Fruit fly (Drosophila melanogaster) whole organism, embryonic: ENCODE measurements around the gene CG42404.

ENCODE experiments used
- Antp ChIP-seq: fragments of 200-800 bp; sonication (Bioruptor generic); optimal IDR thresholded peaks from 3 replicates; lab custom pipeline; 2016; ENCODE audit warnings: missing biosample characterization, missing genetic modification characterization
- Asciz ChIP-seq: fragments of 200-800 bp; sonication (Bioruptor generic); optimal IDR thresholded peaks from 2 replicates; lab custom pipeline; 2017; ENCODE audit warnings: missing biosample characterization, mild to moderate bottlenecking, missing genetic modification characterization, missing genetic modification reagents
- CG10654 ChIP-seq: fragments of 200-800 bp; sonication (Bioruptor generic); optimal IDR thresholded peaks from 2 replicates; lab custom pipeline; 2016; ENCODE audit warnings: missing biosample characterization, missing genetic modification characterization
- CG10979 ChIP-seq: fragments of 200-800 bp; sonication (Bioruptor generic); optimal IDR thresholded peaks from 2 replicates; lab custom pipeline; 2018; ENCODE audit warnings: missing biosample characterization, mild to moderate bottlenecking, missing genetic modification characterization, moderate library complexity
- CG11504 ChIP-seq: fragments of 200-800 bp; sonication (Bioruptor generic); optimal IDR thresholded peaks from 3 replicates; lab custom pipeline; 2019; ENCODE audit warnings: missing biosample characterization, mild to moderate bottlenecking, missing genetic modification characterization, moderate library complexity
- CG13287 ChIP-seq: fragments of 200-800 bp; sonication (Bioruptor generic); IDR thresholded peaks from 2 replicates; pipeline ENCODE4 v1.3.6; 2022; ENCODE audit warnings: missing biosample characterization, missing genetic modification characterization; ENCODE audit not compliant: partially characterized antibody
- CG15269 ChIP-seq: fragments of 200-800 bp; sonication (Bioruptor generic); optimal IDR thresholded peaks from 2 replicates; lab custom pipeline; 2018; ENCODE audit warnings: missing biosample characterization, mild to moderate bottlenecking, missing genetic modification characterization, moderate library complexity
- CG1603 ChIP-seq: fragments of 200-800 bp; sonication (Bioruptor generic); optimal IDR thresholded peaks from 2 replicates; lab custom pipeline; 2019; ENCODE audit warnings: missing biosample characterization, mild to moderate bottlenecking, missing genetic modification characterization, moderate library complexity
- CG31388 ChIP-seq: fragments of 200-800 bp; sonication (Bioruptor generic); optimal IDR thresholded peaks from 2 replicates; lab custom pipeline; 2016; ENCODE audit warnings: missing biosample characterization, missing genetic modification characterization
- CG32532 ChIP-seq: fragments of 200-800 bp; sonication (Bioruptor generic); IDR thresholded peaks from 2 replicates; pipeline ENCODE4 v1.3.6; 2022; ENCODE audit warnings: missing biosample characterization, missing genetic modification characterization
- CG3407 ChIP-seq: fragments of 200-800 bp; sonication (Bioruptor generic); optimal IDR thresholded peaks from 2 replicates; lab custom pipeline; 2018; ENCODE audit warnings: missing biosample characterization, mild to moderate bottlenecking, missing genetic modification characterization
- CG4404 ChIP-seq: fragments of 200-800 bp; sonication (Bioruptor generic); IDR thresholded peaks from 2 replicates; pipeline ENCODE4 v1.3.6; 2022; ENCODE audit warnings: missing biosample characterization, missing genetic modification characterization
- CG5245 ChIP-seq: fragments of 200-800 bp; sonication (Bioruptor generic); optimal IDR thresholded peaks from 3 replicates; lab custom pipeline; 2016; ENCODE audit warnings: missing biosample characterization, missing genetic modification characterization
- CG5953 ChIP-seq: fragments of 200-800 bp; sonication (Bioruptor generic); IDR thresholded peaks from 2 replicates; pipeline ENCODE4 v1.3.6; 2022; ENCODE audit warnings: missing biosample characterization, missing genetic modification characterization
- CG6813 ChIP-seq: fragments of 200-800 bp; sonication (Bioruptor generic); optimal IDR thresholded peaks from 2 replicates; lab custom pipeline; 2017; ENCODE audit warnings: missing biosample characterization, missing genetic modification characterization, mild to moderate bottlenecking, moderate library complexity, missing genetic modification reagents
- CG7745 ChIP-seq: fragments of 200-800 bp; sonication (Bioruptor generic); optimal IDR thresholded peaks from 2 replicates; lab custom pipeline; 2018; ENCODE audit warnings: missing biosample characterization, mild to moderate bottlenecking, missing genetic modification characterization, moderate library complexity
- CG9215 ChIP-seq: fragments of 200-800 bp; sonication (Bioruptor generic); IDR thresholded peaks from 2 replicates; pipeline ENCODE4 v1.3.6; 2022; ENCODE audit warnings: missing biosample characterization, missing genetic modification characterization
- Dad ChIP-seq: fragments of 200-800 bp; sonication (Bioruptor generic); optimal IDR thresholded peaks from 3 replicates; lab custom pipeline; 2016; ENCODE audit warnings: missing biosample characterization, missing genetic modification characterization
- Dfd ChIP-seq, 2 experiments: fragments of >200 bp; optimal IDR thresholded peaks; 2 replicates each; lab custom pipeline; 2017; ENCODE audit warnings: missing biosample characterization in 2 of 2, missing genetic modification characterization in 2 of 2
- Ptx1 ChIP-seq: fragments of 200-800 bp; sonication (Bioruptor generic); IDR thresholded peaks from 2 replicates; pipeline ENCODE4 v1.3.6; 2022; ENCODE audit warnings: missing biosample characterization, missing genetic modification characterization
- Spps ChIP-seq: fragments of 200-800 bp; sonication (Bioruptor generic); optimal IDR thresholded peaks from 2 replicates; lab custom pipeline; 2018; ENCODE audit warnings: missing biosample characterization, mild to moderate bottlenecking, missing genetic modification characterization
- Vsx1 ChIP-seq: fragments of 200-800 bp; sonication (Bioruptor generic); optimal IDR thresholded peaks from 2 replicates; lab custom pipeline; 2017; ENCODE audit warnings: missing biosample characterization, mild to moderate bottlenecking, missing genetic modification characterization, missing genetic modification reagents
- ac ChIP-seq: fragments of 200-800 bp; sonication (Bioruptor generic); optimal IDR thresholded peaks from 3 replicates; lab custom pipeline; 2017; ENCODE audit warnings: missing biosample characterization, mild to moderate bottlenecking, missing genetic modification characterization
- ato ChIP-seq: fragments of 200-800 bp; sonication (Bioruptor generic); IDR thresholded peaks from 2 replicates; pipeline ENCODE4 v1.3.6; 2022; ENCODE audit warnings: missing biosample characterization, missing genetic modification characterization; ENCODE audit not compliant: partially characterized antibody
- bcd ChIP-seq: fragments of 200-800 bp; sonication (Bioruptor generic); optimal IDR thresholded peaks from 2 replicates; lab custom pipeline; 2017; ENCODE audit warnings: missing biosample characterization, mild to moderate bottlenecking, missing genetic modification characterization
- bsh ChIP-seq, 2 experiments: fragments of 200-800 bp; sonication (Bioruptor generic); optimal IDR thresholded peaks; 2 replicates each; lab custom pipeline; 2017 to 2018; ENCODE audit warnings: mild to moderate bottlenecking in 2 of 2, missing biosample characterization in 2 of 2, missing genetic modification characterization in 2 of 2, moderate library complexity in 1 of 2
- eve ChIP-seq, 2 experiments: fragments of >200 bp; optimal IDR thresholded peaks; 2 replicates each; lab custom pipeline; 2017; ENCODE audit warnings: missing biosample characterization in 2 of 2, missing genetic modification characterization in 2 of 2
- ewg ChIP-seq: fragments of 200-800 bp; sonication (Bioruptor generic); optimal IDR thresholded peaks from 3 replicates; lab custom pipeline; 2017; ENCODE audit warnings: mild to moderate bottlenecking, missing biosample characterization, missing genetic modification reagents, missing genetic modification characterization
- exex ChIP-seq: fragments of 200-800 bp; sonication (Bioruptor generic); optimal IDR thresholded peaks from 4 replicates; lab custom pipeline; 2018; ENCODE audit warnings: missing biosample characterization, mild to moderate bottlenecking, missing genetic modification characterization, moderate library complexity
- jigr1 ChIP-seq: fragments of 200-800 bp; sonication (Bioruptor generic); IDR thresholded peaks from 3 replicates; pipeline ENCODE4 v1.3.6; 2022; ENCODE audit warnings: missing biosample characterization, missing genetic modification characterization
- repo ChIP-seq: fragments of 200-800 bp; sonication (Bioruptor generic); optimal IDR thresholded peaks from 2 replicates; lab custom pipeline; 2016; ENCODE audit warnings: missing biosample characterization, missing genetic modification characterization
- row ChIP-seq: fragments of 200-800 bp; sonication (Bioruptor generic); IDR thresholded peaks from 3 replicates; pipeline ENCODE4 v1.3.6; 2022; ENCODE audit warnings: missing biosample characterization, missing genetic modification characterization
- sc ChIP-seq, 3 experiments: fragments of >200 bp in 2 of 3; fragments of 200-800 bp in 1 of 3; sonication (Bioruptor generic) in 1 of 3; optimal IDR thresholded peaks; 2 replicates in 2 of 3; 3 replicates in 1 of 3; lab custom pipeline; 2017; ENCODE audit warnings: mild to moderate bottlenecking in 1 of 3, missing biosample characterization in 1 of 3, missing genetic modification characterization in 1 of 3, missing genetic modification reagents in 1 of 3
- slp2 ChIP-seq: fragments of 200-800 bp; sonication (Bioruptor generic); optimal IDR thresholded peaks from 2 replicates; lab custom pipeline; 2016; ENCODE audit warnings: missing biosample characterization, missing genetic modification characterization
- sqz ChIP-seq: fragments of 200-800 bp; sonication (Bioruptor generic); optimal IDR thresholded peaks from 3 replicates; lab custom pipeline; 2018; ENCODE audit warnings: missing biosample characterization, mild to moderate bottlenecking, missing genetic modification characterization
- sr ChIP-seq: fragments of 200-800 bp; sonication (Bioruptor generic); IDR thresholded peaks from 3 replicates; pipeline ENCODE4 v1.3.6; 2022; ENCODE audit warnings: missing biosample characterization, missing genetic modification characterization
- stwl ChIP-seq: fragments of 200-800 bp; sonication (Bioruptor generic); optimal IDR thresholded peaks from 3 replicates; lab custom pipeline; 2018; ENCODE audit warnings: missing biosample characterization, mild to moderate bottlenecking, missing genetic modification characterization, moderate library complexity
- tio ChIP-seq: fragments of 200-800 bp; sonication (Bioruptor generic); optimal IDR thresholded peaks from 2 replicates; lab custom pipeline; 2017; ENCODE audit warnings: missing biosample characterization, missing genetic modification characterization, inconsistent platforms
- trem ChIP-seq: fragments of 200-800 bp; optimal IDR thresholded peaks from 3 replicates; lab custom pipeline; 2019; ENCODE audit warnings: missing biosample characterization, mild to moderate bottlenecking, missing genetic modification characterization, moderate library complexity
- vfl ChIP-seq: fragments of 200-800 bp; sonication (Bioruptor generic); optimal IDR thresholded peaks from 2 replicates; lab custom pipeline; 2016; ENCODE audit warnings: missing biosample characterization, missing genetic modification characterization
- wor ChIP-seq: fragments of 200-800 bp; sonication (Bioruptor generic); IDR thresholded peaks from 2 replicates; pipeline ENCODE4 v1.3.6; 2022; ENCODE audit warnings: missing biosample characterization, missing genetic modification characterization

CG42404 gene

dm6 chr3R:15218824-15219576, 30.9 kb upstream of the CG42404 start, which contains the start of the genes SIDL and CG12241 (continued):
- TF ChIP-seq CG10654 (GFP tag; lab: Kevin White, UChicago) = peak; percentile 71
- no peak for TF ChIP-seq ewg
- peak; percentile 96 for TF ChIP-seq Vsx1 (GFP tag; lab: Kevin White, UChicago)
- peak; percentile 90 for TF ChIP-seq CG9215 (GFP tag; lab: Robert Waterston, UW)
- peak; percentile 48 for TF ChIP-seq CG5245
- TF ChIP-seq exex (tag; lab: Kevin White, UChicago) = peak; percentile 68
- TF ChIP-seq slp2 (GFP tag; lab: Kevin White, UChicago) = peak; percentile 45
- TF ChIP-seq bsh (GFP tag; optimal IDR thresholded peaks at IDR 0.05; lab: Kevin White, UChicago) = peak in 1 of 2 experiments; percentile 44
- no peak for TF ChIP-seq CG15269 (tag; lab: Kevin White, UChicago)
- no peak for TF ChIP-seq CG11504
- no peak for TF ChIP-seq sc (optimal IDR thresholded peaks at IDR 0.05; lab: Kevin White, UChicago)
- TF ChIP-seq sc (GFP tag; optimal IDR thresholded peaks at IDR 0.05; lab: Kevin White, UChicago) = no peak
- TF ChIP-seq stwl (tag; lab: Kevin White, UChicago) = peak; percentile 16
- TF ChIP-seq CG31388 = peak; percentile 62
- TF ChIP-seq CG10979 (tag; lab: Kevin White, UChicago) = peak; percentile 73
- TF ChIP-seq jigr1 (GFP tag; lab: Robert Waterston, UW) = peak; percentile 88
- TF ChIP-seq ac = no peak
- TF ChIP-seq vfl (GFP tag; lab: Kevin White, UChicago) = peak; percentile 48
- TF ChIP-seq ato (GFP tag; lab: Robert Waterston, UW) = no peak
- TF ChIP-seq Asciz (GFP tag; lab: Kevin White, UChicago) = no peak
- TF ChIP-seq Spps = peak; percentile 31
- TF ChIP-seq Dfd (GFP tag; optimal IDR thresholded peaks at IDR 0.05; lab: Kevin White, UChicago) = no peak
- no peak for TF ChIP-seq tio (GFP tag; lab: Kevin White, UChicago)
- TF ChIP-seq CG6813 (GFP tag; lab: Kevin White, UChicago) = no peak
- no peak for TF ChIP-seq sqz
- peak; percentile 96 for TF ChIP-seq Ptx1 (GFP tag; lab: Robert Waterston, UW)
- TF ChIP-seq row = peak; percentile 76
- peak; percentile 74 for TF ChIP-seq Antp (GFP tag; lab: Kevin White, UChicago)
- TF ChIP-seq repo (GFP tag; lab: Kevin White, UChicago) = peak; percentile 46
- TF ChIP-seq bcd (GFP tag; lab: Kevin White, UChicago) = peak; percentile 87
- TF ChIP-seq CG5953 = no peak
- no peak; the same call in 1 of the 2 replicates for TF ChIP-seq CG13287 (GFP tag; lab: Robert Waterston, UW)
- TF ChIP-seq CG4404 (GFP tag; lab: Robert Waterston, UW) = peak; percentile 86
- no peak for TF ChIP-seq wor
- peak; percentile 78 for TF ChIP-seq Dad (GFP tag; lab: Kevin White, UChicago)
- TF ChIP-seq CG1603 = no peak
- TF ChIP-seq eve (GFP tag; optimal IDR thresholded peaks at IDR 0.05; lab: Kevin White, UChicago) = no peak
- TF ChIP-seq CG32532 (GFP tag; lab: Robert Waterston, UW) = peak; percentile 97
- TF ChIP-seq CG7745 = no peak
- peak; percentile 44 for TF ChIP-seq CG3407 (GFP tag; lab: Kevin White, UChicago)
- peak; percentile 73 for TF ChIP-seq trem (tag; lab: Kevin White, UChicago)
- TF ChIP-seq sr (GFP tag; lab: Robert Waterston, UW) = peak; percentile 35; the same call in 1 of the 3 replicates
